Worm (Caenorhabditis elegans) whole organism, midembryonic: ENCODE measurements around the gene T06E4.21.

Experiments used
- klf-2 ChIP-seq: fragments of 200-800 bp; sonication (Bioruptor generic); conservative IDR thresholded peaks from 2 replicates; pipeline ENCODE4 v1.3.6; 2022; ENCODE audit warnings: missing genetic modification reagents, missing genetic modification characterization, missing compliant biosample characterization
- med-1 ChIP-seq: sonication (generic microtip); optimal IDR thresholded peaks from 2 replicates; lab custom pipeline; 2017; ENCODE audit warnings: missing genetic modification characterization, mild to moderate bottlenecking, missing compliant biosample characterization, antibody characterized with exemption, missing genetic modification reagents; ENCODE audit not compliant: insufficient read depth
- ref-1 ChIP-seq: fragments of 200-800 bp; sonication (Bioruptor generic); conservative IDR thresholded peaks from 2 replicates; pipeline ENCODE4 v1.3.6; 2022; ENCODE audit warnings: missing genetic modification reagents, missing genetic modification characterization, missing compliant biosample characterization
- ztf-23 ChIP-seq: fragments of 200-800 bp; sonication (Bioruptor generic); IDR thresholded peaks from 2 replicates; pipeline ENCODE4 v1.3.6; 2022; ENCODE audit warnings: missing genetic modification reagents, missing genetic modification characterization, missing compliant biosample characterization
- ztf-29 ChIP-seq: fragments of 200-800 bp; sonication (Bioruptor generic); IDR thresholded peaks from 2 replicates; pipeline ENCODE4 v1.3.6; 2022; ENCODE audit warnings: missing genetic modification reagents, missing genetic modification characterization, missing compliant biosample characterization

DNA sequence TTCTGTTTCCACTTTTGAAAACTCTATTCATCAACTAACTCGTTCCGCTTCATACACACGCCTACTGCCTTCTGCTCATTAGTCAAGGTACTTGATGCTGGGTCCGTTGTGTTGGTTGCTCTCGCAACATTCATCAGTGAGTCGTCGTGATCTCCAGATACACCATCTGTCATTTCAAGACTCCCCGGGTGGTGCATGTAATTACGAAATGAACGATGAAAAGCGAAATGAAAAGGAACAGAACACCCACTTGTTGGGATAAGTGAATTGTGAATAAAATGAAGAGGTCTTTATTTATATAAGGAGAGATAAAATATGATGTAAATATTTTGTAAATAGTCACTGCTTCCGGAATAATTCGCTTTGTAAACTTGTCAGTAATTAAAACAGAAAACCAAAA is 12.6 kb downstream of the T06E4.21 start:
- TF ChIP-seq ztf-29 (GFP tag; lab: Robert Waterston, UW) (no peak), ref-1 (GFP tag; lab: Robert Waterston, UW) (no peak), med-1 (GFP tag; lab: Kevin White, UChicago) (no peak), klf-2 (GFP tag; lab: Robert Waterston, UW) (no peak), ztf-23 (GFP tag; lab: Robert Waterston, UW) (no peak)
